Worm (Caenorhabditis elegans): ENCODE measurements around the gene ZC412.3.

- TF ChIP-seq ceh-28 (tag; optimal IDR thresholded peaks at IDR 0.05) (no peak), elt-3 (tag; optimal IDR thresholded peaks at IDR 0.05) (no peak), fkh-10 (GFP tag; optimal IDR thresholded peaks at IDR 0.05) (no peak), aly-2 (tag; optimal IDR thresholded peaks at IDR 0.05) (no peak), egl-27 (tag; optimal IDR thresholded peaks at IDR 0.05) (no peak)
Observed at ce11 chrV:14847291-14847915, 23.9 kb downstream of the ZC412.3 start, which contains the start of gene ret-1.

Measured in whole organism, L3 larva.